Worm (Caenorhabditis elegans) whole organism, L4 larva: ENCODE data around the gene ckr-2.

Experiments used
- Y5F2A.4 ChIP-seq: fragments of 200-800 bp; sonication (Bioruptor generic); optimal IDR thresholded peaks from 2 replicates; lab custom pipeline; 2018; ENCODE audit warnings: mild to moderate bottlenecking, missing genetic modification characterization, missing compliant biosample characterization
- aly-2 ChIP-seq: sonication (generic microtip); optimal IDR thresholded peaks from 2 replicates; lab custom pipeline; 2018; ENCODE audit warnings: missing biosample characterization, missing genetic modification characterization
- ceh-82 ChIP-seq: sonication (generic microtip); optimal IDR thresholded peaks from 2 replicates; lab custom pipeline; 2017; ENCODE audit warnings: missing biosample characterization, missing genetic modification characterization
- dmd-9 ChIP-seq: fragments of 200-800 bp; sonication (Bioruptor generic); IDR thresholded peaks from 2 replicates; pipeline ENCODE4 v1.3.6; 2022; ENCODE audit warnings: missing genetic modification reagents, missing genetic modification characterization, missing compliant biosample characterization
- lin-13 ChIP-seq: fragments of 150-350 bp; optimal IDR thresholded peaks from 2 replicates; lab custom pipeline; 2014; ENCODE audit warnings: missing biosample characterization, missing genetic modification reagents, missing genetic modification characterization
- lsy-2 ChIP-seq, 2 experiments: fragments of 150-350 bp in 1 of 2; sonication (generic microtip) in 1 of 2; optimal IDR thresholded peaks; 2 replicates each; lab custom pipeline; 2014 to 2017; ENCODE audit warnings: missing biosample characterization in 2 of 2, missing genetic modification characterization in 2 of 2
- nhr-102 ChIP-seq: sonication (generic microtip); optimal IDR thresholded peaks from 2 replicates; lab custom pipeline; 2016; ENCODE audit warnings: mild to moderate bottlenecking, missing genetic modification characterization, moderate library complexity, missing compliant biosample characterization
- nhr-237 ChIP-seq: sonication (generic microtip); optimal IDR thresholded peaks from 2 replicates; lab custom pipeline; 2017; ENCODE audit warnings: missing biosample characterization, missing genetic modification characterization
- pqm-1 ChIP-seq: sonication (generic microtip); optimal IDR thresholded peaks from 2 replicates; lab custom pipeline; 2017; ENCODE audit warnings: missing biosample characterization, missing genetic modification characterization

DNA sequence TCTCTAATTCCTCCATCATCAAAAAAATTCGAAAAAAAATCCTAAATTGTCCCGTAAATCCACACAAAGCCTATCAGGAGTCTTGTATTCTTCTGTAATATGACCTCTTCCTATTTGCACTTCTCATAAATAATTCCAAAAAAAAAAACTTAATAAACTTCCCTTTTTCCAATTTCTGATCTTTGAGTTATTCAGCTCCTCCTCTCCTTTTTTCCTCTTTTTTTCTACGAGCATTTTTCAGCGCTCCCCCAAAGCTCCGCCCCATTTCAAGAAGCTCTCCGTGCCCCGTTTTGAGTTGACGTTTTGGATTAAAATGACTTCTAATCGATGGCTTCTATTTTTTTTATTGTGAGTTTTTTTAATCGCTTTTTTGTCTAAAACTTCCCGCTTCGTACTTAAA is 23.8 kb downstream of the ckr-2 start, which contains the start of gene lgc-42:
- TF ChIP-seq aly-2 = no peak
- TF ChIP-seq lin-13 (GFP tag; lab: Kevin White, UChicago) = no peak
- no peak for TF ChIP-seq nhr-102 (tag; lab: Kevin White, UChicago)
- TF ChIP-seq pqm-1 (tag; lab: Kevin White, UChicago) = no peak
- no peak for TF ChIP-seq Y5F2A.4 (GFP tag; lab: Kevin White, UChicago)
- TF ChIP-seq lsy-2 (tag; optimal IDR thresholded peaks at IDR 0.05; lab: Kevin White, UChicago) = no peak
- no peak for TF ChIP-seq dmd-9 (GFP tag; lab: Robert Waterston, UW)
- no peak for TF ChIP-seq ceh-82 (tag; lab: Kevin White, UChicago)
- TF ChIP-seq nhr-237 (tag; lab: Kevin White, UChicago) = no peak
